Worm (Caenorhabditis elegans): ENCODE measurements around the gene F14H3.15.

F14H3.15 gene

DNA sequence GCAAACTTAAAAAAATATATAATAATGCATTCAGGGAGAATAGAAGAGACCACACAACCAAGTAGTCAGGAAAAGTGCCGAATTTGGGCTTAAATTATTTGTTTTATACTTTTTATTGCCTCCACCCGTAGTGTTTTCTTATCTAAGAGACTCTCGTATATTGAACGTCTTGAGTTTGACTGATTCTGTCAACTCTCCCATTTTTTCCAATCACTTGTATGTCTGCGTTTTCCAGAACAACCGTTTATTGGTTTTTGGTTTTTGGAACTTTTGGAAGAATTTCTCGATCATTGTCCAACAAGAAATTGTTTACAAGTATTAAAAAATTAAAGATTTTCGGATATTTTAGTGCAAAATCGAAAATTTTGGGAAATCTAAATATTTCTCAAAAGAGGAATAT is 16.3 kb downstream of the F14H3.15 start (continued):
- TF ChIP-seq zag-1 (tag; optimal IDR thresholded peaks at IDR 0.05) (no peak), lin-39 (tag; optimal IDR thresholded peaks at IDR 0.05) (no peak), ceh-32 (tag; optimal IDR thresholded peaks at IDR 0.05; ENCODE audit: poor library complexity) (no peak), tag-97 (GFP tag; IDR thresholded peaks at IDR 0.05) (no peak), hif-1 (tag; optimal IDR thresholded peaks at IDR 0.05) (no peak), lir-3 (tag; optimal IDR thresholded peaks at IDR 0.05) (no peak), Y48G9A.11 (GFP tag; IDR thresholded peaks at IDR 0.05) (no peak), F49E8.2 (tag; optimal IDR thresholded peaks at IDR 0.05; ENCODE audit: borderline replicate concordance) (no peak), unc-39 (tag; optimal IDR thresholded peaks at IDR 0.05) (no peak), ceh-62 (tag; optimal IDR thresholded peaks at IDR 0.05) (no peak), tra-1 (GFP tag; IDR thresholded peaks at IDR 0.05) (no peak), dmd-9 (GFP tag; IDR thresholded peaks at IDR 0.05) (no peak), nhr-10 (tag; optimal IDR thresholded peaks at IDR 0.05) (no peak), Y75B8A.6 (GFP tag; IDR thresholded peaks at IDR 0.05) (no peak), set-16 (GFP tag; IDR thresholded peaks at IDR 0.05) (no peak), daf-8 (GFP tag; IDR thresholded peaks at IDR 0.05) (no peak), nhr-42 (GFP tag; IDR thresholded peaks at IDR 0.05) (0 out of 2 replicates have a peak, but pooled peaks have one; percentile 5), mdl-1 (tag; optimal IDR thresholded peaks at IDR 0.05) (no peak), dmd-6 (GFP tag; IDR thresholded peaks at IDR 0.05) (peak; percentile 76), zfp-2 (tag; optimal IDR thresholded peaks at IDR 0.05) (no peak), aha-1 (tag) (peak; percentile 81), F26F4.8 (GFP tag; conservative IDR thresholded peaks at IDR 0.05) (no peak), unc-130 (GFP tag; optimal IDR thresholded peaks at IDR 0.05) (no peak), ama-1 (optimal IDR thresholded peaks at IDR 0.05) (no peak), arid-1 (GFP tag; conservative IDR thresholded peaks at IDR 0.05) (no peak), pqm-1 (tag; optimal IDR thresholded peaks at IDR 0.05) (peak; percentile 2), zip-2 (tag; optimal IDR thresholded peaks at IDR 0.05) (no peak), zip-11 (GFP tag; IDR thresholded peaks at IDR 0.05) (no peak), saeg-2 (GFP tag; IDR thresholded peaks at IDR 0.05) (no peak), mep-1 (tag; optimal IDR thresholded peaks at IDR 0.05) (no peak), dmd-8 (GFP tag; IDR thresholded peaks at IDR 0.05) (no peak), nhr-28 (tag; optimal IDR thresholded peaks at IDR 0.05) (peak; percentile 42), mdt-29 (GFP tag; IDR thresholded peaks at IDR 0.05) (no peak), R02D3.7 (tag; optimal IDR thresholded peaks at IDR 0.05) (no peak), fkh-10 (GFP tag; optimal IDR thresholded peaks at IDR 0.05) (no peak), lsy-2 (tag; optimal IDR thresholded peaks at IDR 0.05) (no peak), skn-1 (tag; optimal IDR thresholded peaks at IDR 0.05) (no peak), cey-2 (tag; optimal IDR thresholded peaks at IDR 0.05; ENCODE audit: borderline replicate concordance, insufficient read depth) (no peak), vab-7 (GFP tag; IDR thresholded peaks at IDR 0.05) (no peak), hlh-11 (tag; optimal IDR thresholded peaks at IDR 0.05) (peak; percentile 51), dve-1 (tag; optimal IDR thresholded peaks at IDR 0.05; ENCODE audit: insufficient read depth) (peak; percentile 74), F10B5.3 (tag; optimal IDR thresholded peaks at IDR 0.05) (no peak), ceh-28 (tag; optimal IDR thresholded peaks at IDR 0.05) (no peak), nhr-48 (tag; optimal IDR thresholded peaks at IDR 0.05) (no peak), hlh-30 (tag; optimal IDR thresholded peaks at IDR 0.05; ENCODE audit: insufficient read depth) (no peak), pha-4 (GFP tag; IDR thresholded peaks at IDR 0.05) (no peak), pha-4 (tag; optimal IDR thresholded peaks at IDR 0.05) (no peak), ZK337.2 (GFP tag; IDR thresholded peaks at IDR 0.05) (no peak), jun-1 (tag; optimal IDR thresholded peaks at IDR 0.05) (no peak), daf-16 (GFP tag; optimal IDR thresholded peaks at IDR 0.05) (no peak), daf-16 (tag; optimal IDR thresholded peaks at IDR 0.05) (peak; percentile 69), nhr-6 (tag; optimal IDR thresholded peaks at IDR 0.05) (no peak), nhr-102 (tag; optimal IDR thresholded peaks at IDR 0.05) (no peak)
